Worm (Caenorhabditis elegans): ENCODE data around the gene clec-186.
A peak's percentile ranks its signal among the peaks of the same experiment; 100 is the strongest.

clec-186 gene

ce11 chrIV:12825304-12825703 lies 40.6 kb upstream of the clec-186 start, which contains the start of gene M02B1.4:
Gene M02B1.4, minus strand, starts transcription at chrIV:12825312.
- no peak for TF ChIP-seq akir-1 (GFP tag; optimal IDR thresholded peaks at IDR 0.05)
- TF ChIP-seq sdz-38 (tag; optimal IDR thresholded peaks at IDR 0.05): no peak
- no peak for TF ChIP-seq hlh-12 (tag; optimal IDR thresholded peaks at IDR 0.05)
- TF ChIP-seq atf-7 (tag; optimal IDR thresholded peaks at IDR 0.05): no peak
- TF ChIP-seq xnd-1 (tag; optimal IDR thresholded peaks at IDR 0.05): no peak
- TF ChIP-seq ama-1 (optimal IDR thresholded peaks at IDR 0.05): no peak
- no peak for TF ChIP-seq ama-1 (GFP tag; optimal IDR thresholded peaks at IDR 0.05)
- no peak for TF ChIP-seq ets-4 (GFP tag; optimal IDR thresholded peaks at IDR 0.05)

- no peak for TF ChIP-seq let-607 (tag; optimal IDR thresholded peaks at IDR 0.05)
- TF ChIP-seq unc-62 (GFP tag; optimal IDR thresholded peaks at IDR 0.05): no peak
- no peak for TF ChIP-seq die-1 (tag; optimal IDR thresholded peaks at IDR 0.05)
- TF ChIP-seq mcd-1 (GFP tag; IDR thresholded peaks at IDR 0.05): no peak
- no peak for TF ChIP-seq dpff-1 (tag; optimal IDR thresholded peaks at IDR 0.05)
- TF ChIP-seq ceh-40 (GFP tag; IDR thresholded peaks at IDR 0.05): no peak
- no peak for TF ChIP-seq cebp-1 (GFP tag; IDR thresholded peaks at IDR 0.05)
- no peak for TF ChIP-seq cebp-1 (tag; optimal IDR thresholded peaks at IDR 0.05)
- TF ChIP-seq snpc-3.4 (tag; optimal IDR thresholded peaks at IDR 0.05): peak; percentile 0
- TF ChIP-seq hrde-1 (tag; optimal IDR thresholded peaks at IDR 0.05; ENCODE audit: borderline replicate concordance): no peak
- 0 out of 2 replicates have a peak, but pooled peaks have one; percentile 16 for TF ChIP-seq ztf-25 (GFP tag; IDR thresholded peaks at IDR 0.05)
- no peak for TF ChIP-seq gei-17 (GFP tag; optimal IDR thresholded peaks at IDR 0.05)
- TF ChIP-seq Y67H2A.10 (GFP tag; conservative IDR thresholded peaks at IDR 0.05): no peak
- TF ChIP-seq Y79H2A.3 (GFP tag; conservative IDR thresholded peaks at IDR 0.05): no peak
- TF ChIP-seq B0019.2 (GFP tag; conservative IDR thresholded peaks at IDR 0.05): no peak
- TF ChIP-seq ztf-22 (GFP tag; optimal IDR thresholded peaks at IDR 0.05): no peak
- TF ChIP-seq bed-1 (GFP tag; IDR thresholded peaks at IDR 0.05): no peak
- TF ChIP-seq sptf-2 (GFP tag; optimal IDR thresholded peaks at IDR 0.05): no peak
- TF ChIP-seq efl-1 (GFP tag; optimal IDR thresholded peaks at IDR 0.05): peak; percentile 68
- 0 out of 2 replicates have a peak, but pooled peaks have one; percentile 8 for TF ChIP-seq hmg-1.2 (GFP tag; IDR thresholded peaks at IDR 0.05)
- TF ChIP-seq snpc-1.1 (tag; optimal IDR thresholded peaks at IDR 0.05; ENCODE audit: insufficient read depth): no peak
- TF ChIP-seq madf-6 (GFP tag; IDR thresholded peaks at IDR 0.05): peak; percentile 61
- TF ChIP-seq repo-1 (tag; optimal IDR thresholded peaks at IDR 0.05): no peak
- TF ChIP-seq F57A8.1 (GFP tag; optimal IDR thresholded peaks at IDR 0.05): no peak
These were observed 35.0 kb upstream of the clec-186 start for ce11 chrIV:12830829-12831392.

- TF ChIP-seq snpc-3.4 (tag; optimal IDR thresholded peaks at IDR 0.05): peak; percentile 83
- no peak for TF ChIP-seq unc-62 (GFP tag; optimal IDR thresholded peaks at IDR 0.05)
- peak; percentile 71 for TF ChIP-seq snpc-1.1 (tag; optimal IDR thresholded peaks at IDR 0.05; ENCODE audit: insufficient read depth)
- TF ChIP-seq ceh-91 (GFP tag; IDR thresholded peaks at IDR 0.05): peak; percentile 76
- TF ChIP-seq dox-1 (GFP tag; IDR thresholded peaks at IDR 0.05): peak; percentile 54
- no peak for TF ChIP-seq ama-1 (optimal IDR thresholded peaks at IDR 0.05)
- no peak for TF ChIP-seq ama-1 (GFP tag; optimal IDR thresholded peaks at IDR 0.05)
- peak; percentile 37 for TF ChIP-seq tbp1 (GFP tag; optimal IDR thresholded peaks at IDR 0.05)
- TF ChIP-seq F49E8.2 (tag; optimal IDR thresholded peaks at IDR 0.05; ENCODE audit: insufficient read depth): peak; percentile 62
- no peak for TF ChIP-seq lin-40 (tag; optimal IDR thresholded peaks at IDR 0.05)
- peak; percentile 43; the same call in 1 of the 2 replicates for TF ChIP-seq B0336.3 (GFP tag; IDR thresholded peaks at IDR 0.05)
- no peak for TF ChIP-seq lin-26 (GFP tag; IDR thresholded peaks at IDR 0.05)
- no peak for TF ChIP-seq die-1 (tag; optimal IDR thresholded peaks at IDR 0.05)
- no peak for TF ChIP-seq Y56A3A.18 (GFP tag; IDR thresholded peaks at IDR 0.05)
- no peak for TF ChIP-seq hmg-20 (GFP tag; IDR thresholded peaks at IDR 0.05)
- peak; percentile 10 for TF ChIP-seq snpc-4 (GFP tag; optimal IDR thresholded peaks at IDR 0.05)
- peak in 3 of 4 experiments; percentile 49 to 80 (median 68) for TF ChIP-seq snpc-4 (tag; optimal IDR thresholded peaks at IDR 0.05)
- TF ChIP-seq fkh-3 (tag; optimal IDR thresholded peaks at IDR 0.05): no peak
These were observed 34.1 kb upstream of the clec-186 start for ce11 chrIV:12831609-12832500.
